Worm (Caenorhabditis elegans) whole organism, L2 larva: ENCODE data around the gene F18A1.7.

Source experiments
- nhr-12 ChIP-seq: fragments of 150-350 bp; optimal IDR thresholded peaks from 2 replicates; lab custom pipeline; 2014; ENCODE audit warnings: missing biosample characterization, missing genetic modification characterization
- nhr-237 ChIP-seq: fragments of 150-350 bp; optimal IDR thresholded peaks from 2 replicates; lab custom pipeline; 2014; ENCODE audit warnings: missing biosample characterization, missing genetic modification characterization

DNA sequence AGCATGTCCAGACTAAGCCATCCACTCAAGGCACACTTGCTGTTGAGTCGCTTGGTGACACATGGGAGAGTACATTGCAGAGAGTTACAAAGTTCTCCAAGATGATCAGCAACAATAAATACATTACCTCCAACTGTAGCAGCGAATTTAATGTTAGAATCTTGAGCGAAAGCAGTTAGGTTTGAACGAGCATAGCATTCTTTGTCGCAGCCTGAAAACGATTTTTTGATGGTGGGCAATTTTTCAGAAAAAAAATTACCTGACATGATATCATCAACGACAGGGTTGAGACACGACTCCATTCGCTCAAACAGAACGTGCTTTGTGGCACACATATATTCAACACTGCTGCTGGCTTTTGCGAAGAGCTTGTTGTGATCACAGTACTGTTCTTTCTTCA is 526 bp downstream of the F18A1.7 start:
- TF ChIP-seq nhr-12 (no peak), nhr-237 (no peak)
